Fruit fly (Drosophila melanogaster) whole organism, embryonic: ENCODE results near the gene CG44040.

Experiments
- Antp ChIP-seq: fragments of 200-800 bp; sonication (Bioruptor generic); optimal IDR thresholded peaks from 3 replicates; lab custom pipeline; 2016; ENCODE audit warnings: missing biosample characterization, missing genetic modification characterization
- CG10979 ChIP-seq: fragments of 200-800 bp; sonication (Bioruptor generic); optimal IDR thresholded peaks from 2 replicates; lab custom pipeline; 2018; ENCODE audit warnings: missing biosample characterization, mild to moderate bottlenecking, missing genetic modification characterization, moderate library complexity
- CG13123 ChIP-seq: fragments of 200-800 bp; sonication (Bioruptor generic); optimal IDR thresholded peaks from 2 replicates; lab custom pipeline; 2016; ENCODE audit warnings: missing biosample characterization, missing genetic modification characterization
- CG14050 ChIP-seq: fragments of 200-800 bp; sonication (Bioruptor generic); IDR thresholded peaks from 3 replicates; pipeline ENCODE4 v1.3.6; 2022; ENCODE audit warnings: missing biosample characterization, missing genetic modification characterization
- CG14441 ChIP-seq: fragments of 200-800 bp; sonication (Bioruptor generic); IDR thresholded peaks from 2 replicates; pipeline ENCODE4 v1.3.6; 2022; ENCODE audit warnings: missing biosample characterization, missing genetic modification characterization
- CG14710 ChIP-seq: fragments of 200-800 bp; sonication (Bioruptor generic); optimal IDR thresholded peaks from 3 replicates; lab custom pipeline; 2019; ENCODE audit warnings: missing biosample characterization, mild to moderate bottlenecking, missing genetic modification characterization, moderate library complexity
- CG1529 ChIP-seq: fragments of 200-800 bp; sonication (Bioruptor generic); optimal IDR thresholded peaks from 3 replicates; lab custom pipeline; 2018; ENCODE audit warnings: missing biosample characterization, missing genetic modification characterization
- CG15514 ChIP-seq: fragments of 200-800 bp; sonication (Bioruptor generic); optimal IDR thresholded peaks from 3 replicates; lab custom pipeline; 2017; ENCODE audit warnings: missing biosample characterization, missing genetic modification characterization, mild to moderate bottlenecking, moderate library complexity, missing genetic modification reagents
- CG15696 ChIP-seq: fragments of 200-800 bp; sonication (Bioruptor generic); optimal IDR thresholded peaks from 2 replicates; lab custom pipeline; 2019; ENCODE audit warnings: missing biosample characterization, mild to moderate bottlenecking, missing genetic modification characterization, moderate library complexity
- CG17186 ChIP-seq: fragments of 200-800 bp; sonication (Bioruptor generic); optimal IDR thresholded peaks from 3 replicates; lab custom pipeline; 2017; ENCODE audit warnings: missing biosample characterization, missing genetic modification reagents, missing genetic modification characterization
- CG17385 ChIP-seq: fragments of 200-800 bp; sonication (Bioruptor generic); optimal IDR thresholded peaks from 3 replicates; lab custom pipeline; 2018; ENCODE audit warnings: missing biosample characterization, mild to moderate bottlenecking, missing genetic modification characterization
- CG18011 ChIP-seq: fragments of 200-800 bp; sonication (Bioruptor generic); optimal IDR thresholded peaks from 2 replicates; lab custom pipeline; 2017; ENCODE audit warnings: missing biosample characterization, missing genetic modification characterization, mild to moderate bottlenecking, moderate library complexity, missing genotype
- CG18476 ChIP-seq: fragments of 200-800 bp; sonication (Bioruptor generic); optimal IDR thresholded peaks from 2 replicates; lab custom pipeline; 2016; ENCODE audit warnings: missing biosample characterization, mild to moderate bottlenecking, missing genetic modification characterization
- CG18599 ChIP-seq: fragments of 200-800 bp; sonication (Bioruptor generic); optimal IDR thresholded peaks from 3 replicates; lab custom pipeline; 2017; ENCODE audit warnings: missing biosample characterization, missing genetic modification characterization, mild to moderate bottlenecking, moderate library complexity, missing genetic modification reagents
- CG31441 ChIP-seq: fragments of 200-800 bp; sonication (Bioruptor generic); IDR thresholded peaks from 2 replicates; pipeline ENCODE4 v1.3.6; 2022; ENCODE audit warnings: missing biosample characterization, missing genetic modification characterization
- CG3407 ChIP-seq: fragments of 200-800 bp; sonication (Bioruptor generic); optimal IDR thresholded peaks from 2 replicates; lab custom pipeline; 2018; ENCODE audit warnings: missing biosample characterization, mild to moderate bottlenecking, missing genetic modification characterization
- CG34376 ChIP-seq: fragments of 200-800 bp; sonication (Bioruptor generic); optimal IDR thresholded peaks from 2 replicates; lab custom pipeline; 2018; ENCODE audit warnings: missing biosample characterization, mild to moderate bottlenecking, missing genetic modification characterization
- CG4360 ChIP-seq: fragments of 200-800 bp; sonication (Bioruptor generic); IDR thresholded peaks from 2 replicates; pipeline ENCODE4 v1.3.6; 2022; ENCODE audit warnings: missing biosample characterization, missing genetic modification characterization
- CG6654 ChIP-seq: fragments of 200-800 bp; sonication (Bioruptor generic); optimal IDR thresholded peaks from 2 replicates; lab custom pipeline; 2017; ENCODE audit warnings: missing biosample characterization, mild to moderate bottlenecking, missing genetic modification characterization
- CG9437 ChIP-seq: fragments of 200-800 bp; sonication (Bioruptor generic); optimal IDR thresholded peaks from 2 replicates; lab custom pipeline; 2018; ENCODE audit warnings: missing biosample characterization, mild to moderate bottlenecking, missing genetic modification characterization
- CHES-1-like ChIP-seq: fragments of 200-800 bp; sonication (Bioruptor generic); optimal IDR thresholded peaks from 2 replicates; lab custom pipeline; 2016; ENCODE audit warnings: missing biosample characterization, missing genetic modification characterization
- CTCF ChIP-seq: fragments of 200-800 bp; sonication (Bioruptor generic); optimal IDR thresholded peaks from 2 replicates; lab custom pipeline; 2017; ENCODE audit warnings: missing biosample characterization, mild to moderate bottlenecking, missing genetic modification characterization, moderate library complexity
- Dfd ChIP-seq, 2 experiments: fragments of >200 bp; optimal IDR thresholded peaks; 2 replicates each; lab custom pipeline; 2017; ENCODE audit warnings: missing biosample characterization in 2 of 2, missing genetic modification characterization in 2 of 2
- Doc2 ChIP-seq: fragments of 200-800 bp; sonication (Bioruptor generic); IDR thresholded peaks from 2 replicates; pipeline ENCODE4 v1.3.6; 2022; ENCODE audit warnings: missing biosample characterization, missing genetic modification characterization
- ERR ChIP-seq: fragments of 200-800 bp; sonication (Bioruptor generic); optimal IDR thresholded peaks from 2 replicates; lab custom pipeline; 2016; ENCODE audit warnings: missing biosample characterization, missing genetic modification characterization
- Eip74EF ChIP-seq, 2 experiments: fragments of 200-800 bp in 1 of 2; fragments of >200 bp in 1 of 2; sonication (Bioruptor generic) in 1 of 2; optimal IDR thresholded peaks; 2 replicates each; lab custom pipeline; 2017 to 2019; ENCODE audit warnings: missing biosample characterization in 2 of 2, missing genetic modification characterization in 2 of 2, mild to moderate bottlenecking in 1 of 2, moderate library complexity in 1 of 2
- H2.0 ChIP-seq: fragments of 200-800 bp; sonication (Bioruptor generic); IDR thresholded peaks from 2 replicates; pipeline ENCODE4 v1.3.6; 2022; ENCODE audit warnings: missing biosample characterization, missing genetic modification characterization
- Hmx ChIP-seq: fragments of 200-800 bp; sonication (Bioruptor generic); optimal IDR thresholded peaks from 2 replicates; lab custom pipeline; 2016; ENCODE audit warnings: missing biosample characterization, missing genetic modification characterization
- Kr ChIP-seq: fragments of 200-800 bp; sonication (Bioruptor generic); optimal IDR thresholded peaks from 2 replicates; lab custom pipeline; 2017; ENCODE audit warnings: missing biosample characterization, mild to moderate bottlenecking, missing genetic modification characterization
- Pdp1 ChIP-seq, 2 experiments: fragments of 200-800 bp; sonication (Bioruptor generic); optimal IDR thresholded peaks; 3 replicates each; lab custom pipeline; 2016; ENCODE audit warnings: missing biosample characterization in 2 of 2, missing genetic modification characterization in 2 of 2, mild to moderate bottlenecking in 1 of 2, moderate library complexity in 1 of 2
- Spps ChIP-seq: fragments of 200-800 bp; sonication (Bioruptor generic); optimal IDR thresholded peaks from 2 replicates; lab custom pipeline; 2018; ENCODE audit warnings: missing biosample characterization, mild to moderate bottlenecking, missing genetic modification characterization
- Stat92E ChIP-seq, 3 experiments: fragments of >200 bp in 2 of 3; fragments of 200-800 bp in 1 of 3; sonication (Bioruptor generic) in 1 of 3; optimal IDR thresholded peaks; 2 replicates each; lab custom pipeline; 2017 to 2019; ENCODE audit warnings: missing biosample characterization in 3 of 3, missing genetic modification characterization in 3 of 3, mild to moderate bottlenecking in 1 of 3, moderate library complexity in 1 of 3
- Xrp1 ChIP-seq: fragments of 200-800 bp; sonication (Bioruptor generic); IDR thresholded peaks from 2 replicates; pipeline ENCODE4 v1.3.6; 2022; ENCODE audit warnings: missing biosample characterization, missing genetic modification characterization
- aop ChIP-seq: fragments of 200-800 bp; sonication (Bioruptor generic); IDR thresholded peaks from 2 replicates; pipeline ENCODE4 v1.3.6; 2022; ENCODE audit warnings: missing biosample characterization, missing genetic modification characterization
- ase ChIP-seq: fragments of 200-800 bp; sonication (Bioruptor generic); IDR thresholded peaks from 3 replicates; pipeline ENCODE4 v1.3.6; 2022; ENCODE audit warnings: missing biosample characterization, missing genetic modification characterization
- bigmax ChIP-seq: fragments of 200-800 bp; sonication (Bioruptor generic); optimal IDR thresholded peaks from 2 replicates; lab custom pipeline; 2018; ENCODE audit warnings: missing biosample characterization, mild to moderate bottlenecking, missing genetic modification characterization
- chn ChIP-seq: fragments of 200-800 bp; sonication (Bioruptor generic); optimal IDR thresholded peaks from 2 replicates; lab custom pipeline; 2016; ENCODE audit warnings: missing biosample characterization, missing genetic modification characterization
- dpn ChIP-seq, 2 experiments: fragments of 200-800 bp; sonication (Bioruptor generic); optimal IDR thresholded peaks; 3 replicates each; lab custom pipeline; 2016; ENCODE audit warnings: missing biosample characterization in 2 of 2, missing genetic modification characterization in 2 of 2
- emc ChIP-seq: fragments of 200-800 bp; sonication (Bioruptor generic); optimal IDR thresholded peaks from 2 replicates; lab custom pipeline; 2016; ENCODE audit warnings: missing biosample characterization, missing genetic modification characterization
- esg ChIP-seq: fragments of 200-800 bp; sonication (Bioruptor generic); conservative IDR thresholded peaks from 2 replicates; pipeline ENCODE4 v1.3.6; 2022; ENCODE audit warnings: missing biosample characterization, missing genetic modification characterization
- fd102C ChIP-seq: fragments of 200-800 bp; sonication (Bioruptor generic); optimal IDR thresholded peaks from 2 replicates; lab custom pipeline; 2018; ENCODE audit warnings: missing biosample characterization, mild to moderate bottlenecking, missing genetic modification characterization, moderate library complexity
- hth ChIP-seq: fragments of >200 bp; optimal IDR thresholded peaks from 2 replicates; lab custom pipeline; 2017; ENCODE audit warnings: inconsistent platforms
- kni ChIP-seq: fragments of 200-800 bp; sonication (Bioruptor generic); optimal IDR thresholded peaks from 3 replicates; lab custom pipeline; 2017; ENCODE audit warnings: mild to moderate bottlenecking, missing biosample characterization, missing genetic modification reagents, missing genetic modification characterization
- mld ChIP-seq: fragments of 200-800 bp; sonication (Bioruptor generic); IDR thresholded peaks from 3 replicates; pipeline ENCODE4 v1.3.6; 2022; ENCODE audit warnings: missing biosample characterization, missing genetic modification characterization; ENCODE audit not compliant: partially characterized antibody
- odd ChIP-seq: fragments of 200-800 bp; sonication (Bioruptor generic); optimal IDR thresholded peaks from 2 replicates; lab custom pipeline; 2017; ENCODE audit warnings: missing biosample characterization, mild to moderate bottlenecking, missing genetic modification characterization
- sc ChIP-seq, 3 experiments: fragments of >200 bp in 2 of 3; fragments of 200-800 bp in 1 of 3; sonication (Bioruptor generic) in 1 of 3; optimal IDR thresholded peaks; 2 replicates in 2 of 3; 3 replicates in 1 of 3; lab custom pipeline; 2017; ENCODE audit warnings: mild to moderate bottlenecking in 1 of 3, missing biosample characterization in 1 of 3, missing genetic modification characterization in 1 of 3, missing genetic modification reagents in 1 of 3
- slbo ChIP-seq: fragments of 200-800 bp; sonication (Bioruptor generic); IDR thresholded peaks from 2 replicates; pipeline ENCODE4 v1.3.6; 2022; ENCODE audit warnings: missing biosample characterization, missing genetic modification characterization
- tin ChIP-seq: fragments of 200-800 bp; sonication (Bioruptor generic); optimal IDR thresholded peaks from 3 replicates; lab custom pipeline; 2016; ENCODE audit warnings: missing biosample characterization, missing genetic modification characterization
- unpg ChIP-seq: fragments of 200-800 bp; sonication (Bioruptor generic); optimal IDR thresholded peaks from 3 replicates; lab custom pipeline; 2018; ENCODE audit warnings: missing biosample characterization, mild to moderate bottlenecking, missing genetic modification characterization, moderate library complexity
- vfl ChIP-seq: fragments of 200-800 bp; sonication (Bioruptor generic); optimal IDR thresholded peaks from 2 replicates; lab custom pipeline; 2016; ENCODE audit warnings: missing biosample characterization, missing genetic modification characterization
- vvl ChIP-seq: fragments of 200-800 bp; sonication (Bioruptor generic); IDR thresholded peaks from 2 replicates; pipeline ENCODE4 v1.3.6; 2022; ENCODE audit warnings: missing biosample characterization, missing genetic modification characterization

Gene CG44040

dm6 chr3R:15342432-15342925 lies 22.3 kb downstream of the CG44040 start (continued):
- TF ChIP-seq vvl (GFP tag; lab: Robert Waterston, UW) (no peak), fd102C (GFP tag; lab: Kevin White, UChicago) (no peak), Hmx (GFP tag; lab: Kevin White, UChicago) (no peak), ase (GFP tag; lab: Robert Waterston, UW) (no peak), CG18599 (GFP tag; lab: Kevin White, UChicago) (no peak), hth (lab: Kevin White, UChicago) (no peak), CG17385 (no peak), CG34376 (GFP tag; lab: Kevin White, UChicago) (no peak), CG1529 (GFP tag; lab: Kevin White, UChicago) (no peak), slbo (GFP tag; lab: Robert Waterston, UW) (peak; percentile 42; the same call in 1 of the 2 replicates), CG18476 (GFP tag; lab: Kevin White, UChicago) (no peak), bigmax (GFP tag; lab: Kevin White, UChicago) (no peak), Pdp1 (GFP tag; optimal IDR thresholded peaks at IDR 0.05; lab: Kevin White, UChicago) (peak in 1 of 2 experiments; percentile 4), CG4360 (GFP tag; lab: Robert Waterston, UW) (no peak), CG18011 (GFP tag; lab: Kevin White, UChicago) (no peak), Xrp1 (GFP tag; lab: Robert Waterston, UW) (0 out of 2 replicates have a peak, but pooled peaks have one; percentile 32), aop (GFP tag; lab: Robert Waterston, UW) (no peak), Antp (GFP tag; lab: Kevin White, UChicago) (no peak), sc (optimal IDR thresholded peaks at IDR 0.05; lab: Kevin White, UChicago) (no peak), sc (GFP tag; optimal IDR thresholded peaks at IDR 0.05; lab: Kevin White, UChicago) (no peak), vfl (GFP tag; lab: Kevin White, UChicago) (no peak), CG13123 (no peak), CG17186 (GFP tag; lab: Kevin White, UChicago) (no peak), Spps (tag; lab: Kevin White, UChicago) (no peak), Kr (no peak), mld (GFP tag; lab: Robert Waterston, UW) (no peak), odd (GFP tag; lab: Kevin White, UChicago) (no peak), tin (GFP tag; lab: Kevin White, UChicago) (no peak), esg (peak; percentile 34; the same call in 1 of the 2 replicates), ERR (GFP tag; lab: Kevin White, UChicago) (no peak), CG9437 (GFP tag; lab: Kevin White, UChicago) (no peak), CHES-1-like (GFP tag; lab: Kevin White, UChicago) (no peak), kni (no peak), CG14441 (GFP tag; lab: Robert Waterston, UW) (peak; percentile 15; the same call in 1 of the 2 replicates), CG15696 (no peak), Doc2 (GFP tag; lab: Robert Waterston, UW) (no peak), Stat92E (GFP tag; optimal IDR thresholded peaks at IDR 0.05; lab: Kevin White, UChicago) (no peak), CG3407 (GFP tag; lab: Kevin White, UChicago) (no peak), CG14050 (GFP tag; lab: Robert Waterston, UW) (no peak), emc (no peak), Dfd (GFP tag; optimal IDR thresholded peaks at IDR 0.05; lab: Kevin White, UChicago) (no peak), chn (GFP tag; lab: Kevin White, UChicago) (no peak), CG6654 (GFP tag; lab: Kevin White, UChicago) (no peak), H2.0 (GFP tag; lab: Robert Waterston, UW) (peak; percentile 7; the same call in 1 of the 2 replicates), CTCF (GFP tag; lab: Kevin White, UChicago) (no peak), CG31441 (GFP tag; lab: Robert Waterston, UW) (no peak), CG15514 (GFP tag; lab: Kevin White, UChicago) (no peak), dpn (GFP tag; optimal IDR thresholded peaks at IDR 0.05; lab: Kevin White, UChicago) (no peak), Eip74EF (GFP tag; optimal IDR thresholded peaks at IDR 0.05; lab: Kevin White, UChicago) (no peak), CG10979 (tag; lab: Kevin White, UChicago) (no peak), CG14710 (tag; lab: Kevin White, UChicago) (no peak), unpg (no peak)
